Fruit fly (Drosophila melanogaster) whole organism, embryonic: ENCODE results near the gene HIP-R.

Experiments
- Atf3 ChIP-seq: fragments of 200-800 bp; sonication (Bioruptor generic); optimal IDR thresholded peaks from 3 replicates; lab custom pipeline; 2016; ENCODE audit warnings: missing biosample characterization, missing genetic modification characterization
- Bgb ChIP-seq: fragments of 200-800 bp; sonication (Bioruptor generic); IDR thresholded peaks from 2 replicates; pipeline ENCODE4 v1.3.6; 2022; ENCODE audit warnings: missing biosample characterization, missing genetic modification characterization; ENCODE audit not compliant: partially characterized antibody
- CG10959 ChIP-seq: fragments of 200-800 bp; sonication (Bioruptor generic); IDR thresholded peaks from 2 replicates; pipeline ENCODE4 v1.3.6; 2022; ENCODE audit warnings: missing biosample characterization, missing genetic modification characterization
- CG12219 ChIP-seq: fragments of 200-800 bp; sonication (Bioruptor generic); optimal IDR thresholded peaks from 3 replicates; lab custom pipeline; 2018; ENCODE audit warnings: missing biosample characterization, mild to moderate bottlenecking, missing genetic modification characterization
- CG14710 ChIP-seq: fragments of 200-800 bp; sonication (Bioruptor generic); optimal IDR thresholded peaks from 3 replicates; lab custom pipeline; 2019; ENCODE audit warnings: missing biosample characterization, mild to moderate bottlenecking, missing genetic modification characterization, moderate library complexity
- CG1529 ChIP-seq: fragments of 200-800 bp; sonication (Bioruptor generic); optimal IDR thresholded peaks from 3 replicates; lab custom pipeline; 2018; ENCODE audit warnings: missing biosample characterization, missing genetic modification characterization
- CG17359 ChIP-seq: fragments of 200-800 bp; sonication (Bioruptor generic); optimal IDR thresholded peaks from 3 replicates; lab custom pipeline; 2018; ENCODE audit warnings: missing biosample characterization, mild to moderate bottlenecking, missing genetic modification characterization, moderate library complexity
- CG17385 ChIP-seq: fragments of 200-800 bp; sonication (Bioruptor generic); optimal IDR thresholded peaks from 3 replicates; lab custom pipeline; 2018; ENCODE audit warnings: missing biosample characterization, mild to moderate bottlenecking, missing genetic modification characterization
- CG18476 ChIP-seq: fragments of 200-800 bp; sonication (Bioruptor generic); optimal IDR thresholded peaks from 2 replicates; lab custom pipeline; 2016; ENCODE audit warnings: missing biosample characterization, mild to moderate bottlenecking, missing genetic modification characterization
- CG18619 ChIP-seq: fragments of 200-800 bp; sonication (Bioruptor generic); optimal IDR thresholded peaks from 3 replicates; lab custom pipeline; 2017; ENCODE audit warnings: missing biosample characterization, mild to moderate bottlenecking, missing genetic modification characterization
- CG30431 ChIP-seq: fragments of 200-800 bp; sonication (Bioruptor generic); optimal IDR thresholded peaks from 2 replicates; lab custom pipeline; 2017; ENCODE audit warnings: missing biosample characterization, missing genetic modification characterization
- CG31224 ChIP-seq: fragments of 200-800 bp; sonication (Bioruptor generic); IDR thresholded peaks from 2 replicates; pipeline ENCODE4 v1.3.6; 2022; ENCODE audit warnings: missing biosample characterization, missing genetic modification characterization
- CG4282 ChIP-seq: fragments of 200-800 bp; sonication (Bioruptor generic); optimal IDR thresholded peaks from 2 replicates; lab custom pipeline; 2016; ENCODE audit warnings: missing biosample characterization, missing genetic modification characterization
- CG6689 ChIP-seq: fragments of 200-800 bp; sonication (Bioruptor generic); IDR thresholded peaks from 2 replicates; pipeline ENCODE4 v1.3.6; 2022; ENCODE audit warnings: missing biosample characterization, missing genetic modification characterization
- CG6854 ChIP-seq: fragments of 200-800 bp; sonication (Bioruptor generic); optimal IDR thresholded peaks from 3 replicates; lab custom pipeline; 2017; ENCODE audit warnings: missing biosample characterization, mild to moderate bottlenecking, missing genetic modification characterization
- CG8281 ChIP-seq: fragments of 200-800 bp; sonication (Bioruptor generic); optimal IDR thresholded peaks from 2 replicates; lab custom pipeline; 2018; ENCODE audit warnings: missing biosample characterization, mild to moderate bottlenecking, missing genetic modification characterization, moderate library complexity
- CG9727 ChIP-seq: fragments of 200-800 bp; sonication (Bioruptor generic); optimal IDR thresholded peaks from 3 replicates; lab custom pipeline; 2017; ENCODE audit warnings: missing biosample characterization, mild to moderate bottlenecking, missing genetic modification characterization
- CHES-1-like ChIP-seq: fragments of 200-800 bp; sonication (Bioruptor generic); optimal IDR thresholded peaks from 2 replicates; lab custom pipeline; 2016; ENCODE audit warnings: missing biosample characterization, missing genetic modification characterization
- Doc2 ChIP-seq: fragments of 200-800 bp; sonication (Bioruptor generic); IDR thresholded peaks from 2 replicates; pipeline ENCODE4 v1.3.6; 2022; ENCODE audit warnings: missing biosample characterization, missing genetic modification characterization
- ERR ChIP-seq: fragments of 200-800 bp; sonication (Bioruptor generic); optimal IDR thresholded peaks from 2 replicates; lab custom pipeline; 2016; ENCODE audit warnings: missing biosample characterization, missing genetic modification characterization
- GATAe ChIP-seq: fragments of 200-800 bp; sonication (Bioruptor generic); conservative IDR thresholded peaks from 2 replicates; pipeline ENCODE4 v1.3.6; 2022; ENCODE audit warnings: missing biosample characterization, missing genetic modification characterization
- Gug ChIP-seq: fragments of 200-800 bp; sonication (Bioruptor generic); IDR thresholded peaks from 4 replicates; pipeline ENCODE4 v1.3.6; 2022; ENCODE audit warnings: missing biosample characterization, missing genetic modification characterization
- HLH3B ChIP-seq: fragments of 200-800 bp; sonication (Bioruptor generic); IDR thresholded peaks from 2 replicates; pipeline ENCODE4 v1.3.6; 2022; ENCODE audit warnings: missing biosample characterization, missing genetic modification characterization
- HLHmδ ChIP-seq: fragments of 200-800 bp; sonication (Bioruptor generic); optimal IDR thresholded peaks from 2 replicates; lab custom pipeline; 2018; ENCODE audit warnings: missing biosample characterization, mild to moderate bottlenecking, missing genetic modification characterization, moderate library complexity
- Hand ChIP-seq: fragments of 200-800 bp; sonication (Bioruptor generic); optimal IDR thresholded peaks from 2 replicates; lab custom pipeline; 2017; ENCODE audit warnings: mild to moderate bottlenecking, missing biosample characterization, missing genetic modification reagents, missing genetic modification characterization
- Hr3 ChIP-seq: fragments of 200-800 bp; sonication (Bioruptor generic); optimal IDR thresholded peaks from 3 replicates; lab custom pipeline; 2016; ENCODE audit warnings: missing biosample characterization, missing genetic modification characterization
- Kr ChIP-seq: fragments of 200-800 bp; sonication (Bioruptor generic); optimal IDR thresholded peaks from 2 replicates; lab custom pipeline; 2017; ENCODE audit warnings: missing biosample characterization, mild to moderate bottlenecking, missing genetic modification characterization
- Lpt ChIP-seq: fragments of >200 bp; optimal IDR thresholded peaks from 2 replicates; lab custom pipeline; 2018; ENCODE audit warnings: missing biosample characterization, missing genetic modification characterization
- MESR4 ChIP-seq: fragments of 200-800 bp; sonication (Bioruptor generic); optimal IDR thresholded peaks from 2 replicates; lab custom pipeline; 2018; ENCODE audit warnings: missing biosample characterization, mild to moderate bottlenecking, missing genetic modification characterization, moderate library complexity
- Oaz ChIP-seq: fragments of 200-800 bp; sonication (Bioruptor generic); IDR thresholded peaks from 2 replicates; pipeline ENCODE4 v1.3.6; 2022; ENCODE audit warnings: missing biosample characterization, missing genetic modification characterization
- Six4 ChIP-seq: fragments of 200-800 bp; sonication (Bioruptor generic); optimal IDR thresholded peaks from 2 replicates; lab custom pipeline; 2016; ENCODE audit warnings: missing biosample characterization, missing genetic modification characterization
- Stat92E ChIP-seq, 3 experiments: fragments of >200 bp in 2 of 3; fragments of 200-800 bp in 1 of 3; sonication (Bioruptor generic) in 1 of 3; optimal IDR thresholded peaks; 2 replicates each; lab custom pipeline; 2017 to 2019; ENCODE audit warnings: missing biosample characterization in 3 of 3, missing genetic modification characterization in 3 of 3, mild to moderate bottlenecking in 1 of 3, moderate library complexity in 1 of 3
- Trl ChIP-seq, 3 experiments: fragments of >200 bp in 2 of 3; fragments of 200-800 bp in 1 of 3; sonication (Bioruptor generic) in 1 of 3; optimal IDR thresholded peaks; 2 replicates in 1 of 3; 3 replicates in 2 of 3; lab custom pipeline; 2016 to 2017; ENCODE audit warnings: missing biosample characterization in 1 of 3, missing genetic modification characterization in 1 of 3
- Usf ChIP-seq: fragments of 200-800 bp; sonication (Bioruptor generic); optimal IDR thresholded peaks from 2 replicates; lab custom pipeline; 2017; ENCODE audit warnings: missing genotype, missing biosample characterization, missing genetic modification characterization
- YL-1 ChIP-seq: fragments of 200-800 bp; sonication (Bioruptor generic); optimal IDR thresholded peaks from 3 replicates; lab custom pipeline; 2017; ENCODE audit warnings: missing biosample characterization, mild to moderate bottlenecking, missing genetic modification characterization
- ato ChIP-seq: fragments of 200-800 bp; sonication (Bioruptor generic); IDR thresholded peaks from 2 replicates; pipeline ENCODE4 v1.3.6; 2022; ENCODE audit warnings: missing biosample characterization, missing genetic modification characterization; ENCODE audit not compliant: partially characterized antibody
- az2 ChIP-seq: fragments of 200-800 bp; sonication (Bioruptor generic); optimal IDR thresholded peaks from 3 replicates; lab custom pipeline; 2016; ENCODE audit warnings: missing biosample characterization, missing genetic modification characterization
- cas ChIP-seq: fragments of 200-800 bp; sonication (Bioruptor generic); IDR thresholded peaks from 2 replicates; pipeline ENCODE4 v1.3.6; 2022; ENCODE audit warnings: missing biosample characterization, missing genetic modification characterization
- disco-r ChIP-seq: fragments of 200-800 bp; sonication (Bioruptor generic); optimal IDR thresholded peaks from 2 replicates; lab custom pipeline; 2016; ENCODE audit warnings: missing biosample characterization, missing genetic modification characterization
- lab ChIP-seq: fragments of 200-800 bp; sonication (Bioruptor generic); optimal IDR thresholded peaks from 3 replicates; lab custom pipeline; 2017; ENCODE audit warnings: missing biosample characterization, missing genetic modification characterization, mild to moderate bottlenecking, moderate library complexity, missing genetic modification reagents
- oc ChIP-seq: fragments of 200-800 bp; sonication (Bioruptor generic); optimal IDR thresholded peaks from 2 replicates; lab custom pipeline; 2018; ENCODE audit warnings: missing biosample characterization, mild to moderate bottlenecking, missing genetic modification characterization, moderate library complexity
- otp ChIP-seq: fragments of 200-800 bp; sonication (Bioruptor generic); IDR thresholded peaks from 3 replicates; pipeline ENCODE4, ENCODE4 v1.3.6; 2022; ENCODE audit warnings: missing biosample characterization, missing genetic modification characterization
- prd ChIP-seq, 3 experiments: fragments of >200 bp in 2 of 3; fragments of 200-800 bp in 1 of 3; sonication (Bioruptor generic) in 1 of 3; optimal IDR thresholded peaks in 2 of 3; IDR thresholded peaks in 1 of 3; 2 replicates in 2 of 3; 3 replicates in 1 of 3; pipeline versions ENCODE4 v1.3.6 to Lab custom; 2017 to 2022; ENCODE audit warnings: missing biosample characterization in 1 of 3, missing genetic modification characterization in 1 of 3
- pzg ChIP-seq: fragments of 200-800 bp; sonication (Bioruptor generic); optimal IDR thresholded peaks from 3 replicates; lab custom pipeline; 2018; ENCODE audit warnings: missing biosample characterization, mild to moderate bottlenecking, missing genetic modification characterization, moderate library complexity
- ro ChIP-seq: fragments of 200-800 bp; sonication (Bioruptor generic); IDR thresholded peaks from 2 replicates; pipeline ENCODE4 v1.3.6; 2022; ENCODE audit warnings: missing biosample characterization, missing genetic modification characterization
- sim ChIP-seq: fragments of 200-800 bp; sonication (Bioruptor generic); IDR thresholded peaks from 2 replicates; pipeline ENCODE4 v1.3.6; 2022; ENCODE audit warnings: missing biosample characterization, missing genetic modification characterization
- tll ChIP-seq, 2 experiments: fragments of 200-800 bp in 1 of 2; fragments of >200 bp in 1 of 2; sonication (Bioruptor generic) in 1 of 2; optimal IDR thresholded peaks; 2 replicates each; lab custom pipeline; 2017 to 2019; ENCODE audit warnings: missing biosample characterization in 2 of 2, missing genetic modification characterization in 2 of 2, mild to moderate bottlenecking in 1 of 2, moderate library complexity in 1 of 2
- trem ChIP-seq: fragments of 200-800 bp; optimal IDR thresholded peaks from 3 replicates; lab custom pipeline; 2019; ENCODE audit warnings: missing biosample characterization, mild to moderate bottlenecking, missing genetic modification characterization, moderate library complexity
- vvl ChIP-seq: fragments of 200-800 bp; sonication (Bioruptor generic); IDR thresholded peaks from 2 replicates; pipeline ENCODE4 v1.3.6; 2022; ENCODE audit warnings: missing biosample characterization, missing genetic modification characterization

The HIP-R gene

DNA sequence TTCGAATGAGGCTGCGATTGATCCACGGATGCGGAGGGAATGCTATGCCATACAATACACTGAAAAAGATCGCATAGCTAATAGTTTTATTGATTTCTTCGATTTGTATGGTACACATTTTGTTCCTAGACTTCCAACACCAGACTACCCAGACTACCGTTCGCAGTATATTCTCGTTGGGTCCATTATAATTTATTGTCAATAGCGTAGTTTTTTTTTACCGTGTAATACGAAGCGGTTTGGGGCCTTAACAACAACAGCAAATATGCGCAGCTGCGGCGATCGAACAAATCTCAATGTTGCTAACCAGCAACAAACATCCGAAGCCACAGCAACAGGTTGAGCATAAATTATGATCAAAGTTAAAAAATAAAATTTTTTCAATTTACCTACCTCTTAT is 48.9 kb downstream of the HIP-R start (continued):
- TF ChIP-seq pzg = no peak
- peak; percentile 68 for TF ChIP-seq disco-r
- peak; percentile 54 for TF ChIP-seq CG30431 (GFP tag; lab: Kevin White, UChicago)
- peak; percentile 64 for TF ChIP-seq CG31224 (GFP tag; lab: Robert Waterston, UW)
- peak; percentile 85 for TF ChIP-seq lab (GFP tag; lab: Kevin White, UChicago)
- TF ChIP-seq otp (GFP tag; lab: Robert Waterston, UW) = peak; percentile 84
- no peak for TF ChIP-seq tll (GFP tag; optimal IDR thresholded peaks at IDR 0.05; lab: Kevin White, UChicago)
- TF ChIP-seq GATAe (GFP tag; lab: Robert Waterston, UW) = no peak
- TF ChIP-seq vvl (GFP tag; lab: Robert Waterston, UW) = peak; percentile 92
- TF ChIP-seq CG17385 = peak; percentile 73
- peak; percentile 82 for TF ChIP-seq HLH3B
- TF ChIP-seq CG4282 (GFP tag; lab: Kevin White, UChicago) = peak; percentile 35
- peak; percentile 41 for TF ChIP-seq trem (tag; lab: Kevin White, UChicago)
- peak; percentile 72 for TF ChIP-seq CHES-1-like (GFP tag; lab: Kevin White, UChicago)
- TF ChIP-seq CG1529 (GFP tag; lab: Kevin White, UChicago) = peak; percentile 69
- peak; percentile 13 for TF ChIP-seq MESR4 (GFP tag; lab: Kevin White, UChicago)
- peak; percentile 50 for TF ChIP-seq CG8281
- no peak for TF ChIP-seq Lpt
- TF ChIP-seq cas (GFP tag; lab: Robert Waterston, UW) = peak; percentile 52; the same call in 1 of the 2 replicates
- no peak for TF ChIP-seq Stat92E (GFP tag; optimal IDR thresholded peaks at IDR 0.05; lab: Kevin White, UChicago)
- TF ChIP-seq CG9727 = peak; percentile 79
- peak; percentile 63 for TF ChIP-seq CG18476
- no peak for TF ChIP-seq Doc2
- peak; percentile 86 for TF ChIP-seq CG17359
- no peak for TF ChIP-seq HLHmδ (GFP tag; lab: Kevin White, UChicago)
- peak; percentile 53 for TF ChIP-seq CG10959 (GFP tag; lab: Robert Waterston, UW)
- peak; percentile 60 for TF ChIP-seq Hr3 (GFP tag; lab: Kevin White, UChicago)
- no peak for TF ChIP-seq prd (optimal IDR thresholded peaks at IDR 0.05; lab: Kevin White, UChicago)
- TF ChIP-seq prd (GFP tag; IDR thresholded peaks at IDR 0.05; lab: Robert Waterston, UW) = peak; percentile 78
- peak; percentile 61 for TF ChIP-seq Six4 (GFP tag; lab: Kevin White, UChicago)
- peak; percentile 59 for TF ChIP-seq Atf3 (GFP tag; lab: Kevin White, UChicago)
- TF ChIP-seq YL-1 (GFP tag; lab: Kevin White, UChicago) = peak; percentile 31
- TF ChIP-seq az2 (GFP tag; lab: Kevin White, UChicago) = peak; percentile 78
- peak; percentile 74 for TF ChIP-seq oc (tag; lab: Kevin White, UChicago)
- TF ChIP-seq CG14710 (tag; lab: Kevin White, UChicago) = peak; percentile 73
- TF ChIP-seq Kr = no peak
- TF ChIP-seq CG18619 (GFP tag; lab: Kevin White, UChicago) = peak; percentile 76
- TF ChIP-seq sim (GFP tag; lab: Robert Waterston, UW) = peak; percentile 71
- peak; percentile 66 for TF ChIP-seq Gug (GFP tag; lab: Robert Waterston, UW)
- TF ChIP-seq CG12219 (GFP tag; lab: Kevin White, UChicago) = peak; percentile 82
- TF ChIP-seq Bgb (GFP tag; lab: Robert Waterston, UW) = no peak
- TF ChIP-seq ro (GFP tag; lab: Robert Waterston, UW) = peak; percentile 37; the same call in 1 of the 2 replicates
- TF ChIP-seq ERR (GFP tag; lab: Kevin White, UChicago) = peak; percentile 21
- peak; percentile 64 for TF ChIP-seq Usf (GFP tag; lab: Kevin White, UChicago)
- TF ChIP-seq Trl (optimal IDR thresholded peaks at IDR 0.05; lab: Kevin White, UChicago) = no peak
- TF ChIP-seq Trl (GFP tag; optimal IDR thresholded peaks at IDR 0.05; lab: Kevin White, UChicago) = peak; percentile 67
- TF ChIP-seq Hand (GFP tag; lab: Kevin White, UChicago) = peak; percentile 40
- TF ChIP-seq CG6854 (GFP tag; lab: Kevin White, UChicago) = peak; percentile 57
- no peak for TF ChIP-seq ato
- peak; percentile 52 for TF ChIP-seq Oaz (GFP tag; lab: Robert Waterston, UW)
- peak; percentile 70 for TF ChIP-seq CG6689 (GFP tag; lab: Robert Waterston, UW)
